Worm (Caenorhabditis elegans) whole organism, L1 larva: ENCODE measurements around the gene epn-1.

ENCODE experiments used
- C04F5.9 ChIP-seq: sonication (generic microtip); optimal IDR thresholded peaks from 2 replicates; lab custom pipeline; 2016; ENCODE audit warnings: missing genetic modification characterization, missing compliant biosample characterization
- C16A3.4 ChIP-seq: fragments of 150-350 bp; optimal IDR thresholded peaks from 2 replicates; lab custom pipeline; 2014; ENCODE audit warnings: missing biosample characterization, missing genetic modification characterization
- Y116A8C.19 ChIP-seq: sonication (generic microtip); optimal IDR thresholded peaks from 2 replicates; lab custom pipeline; 2016; ENCODE audit warnings: missing compliant biosample characterization, missing genetic modification characterization, borderline replicate concordance
- alr-1 ChIP-seq: fragments of 200-800 bp; sonication (Bioruptor generic); optimal IDR thresholded peaks from 2 replicates; lab custom pipeline; 2018; ENCODE audit warnings: borderline replicate concordance, mild to moderate bottlenecking, missing genetic modification characterization, missing compliant biosample characterization
- ceh-63 ChIP-seq: fragments of 200-800 bp; sonication (Bioruptor generic); optimal IDR thresholded peaks from 2 replicates; lab custom pipeline; 2018; ENCODE audit warnings: mild to moderate bottlenecking, missing genetic modification characterization, missing compliant biosample characterization
- ceh-8 ChIP-seq: fragments of 200-800 bp; sonication (Bioruptor generic); optimal IDR thresholded peaks from 2 replicates; lab custom pipeline; 2018; ENCODE audit warnings: mild to moderate bottlenecking, missing genetic modification characterization, moderate library complexity, missing compliant biosample characterization
- ceh-88 ChIP-seq: fragments of 200-800 bp; sonication (Bioruptor generic); IDR thresholded peaks from 2 replicates; pipeline ENCODE4 v1.3.6; 2022; ENCODE audit warnings: missing genetic modification characterization, missing compliant biosample characterization
- ceh-90 ChIP-seq: sonication (generic microtip); optimal IDR thresholded peaks from 2 replicates; lab custom pipeline; 2016; ENCODE audit warnings: missing genetic modification characterization, missing compliant biosample characterization
- ces-1 ChIP-seq: fragments of 150-350 bp; optimal IDR thresholded peaks from 2 replicates; lab custom pipeline; 2014; ENCODE audit warnings: missing biosample characterization, missing genetic modification reagents, missing genetic modification characterization
- efl-1 ChIP-seq, 4 experiments: fragments of 150-350 bp; optimal IDR thresholded peaks in 3 of 4; peaks in 1 of 4; 1 replicate in 1 of 4; 2 replicates in 3 of 4; lab custom pipeline; 2014; ENCODE audit warnings: missing biosample characterization in 2 of 4, missing genetic modification characterization in 2 of 4, missing genetic modification reagents in 2 of 4
- egl-13 ChIP-seq: sonication (generic microtip); optimal IDR thresholded peaks from 2 replicates; lab custom pipeline; 2016; ENCODE audit warnings: missing genotype, missing genetic modification reagents, missing genetic modification characterization, missing compliant biosample characterization
- egl-27 ChIP-seq, 2 experiments: fragments of 150-350 bp in 1 of 2; sonication (generic microtip); optimal IDR thresholded peaks; 3 replicates each; lab custom pipeline; 2017 to 2018; ENCODE audit warnings: missing biosample characterization in 2 of 2, missing genetic modification characterization in 2 of 2, missing genetic modification reagents in 2 of 2
- ets-5 ChIP-seq: fragments of 200-800 bp; sonication (Bioruptor generic); IDR thresholded peaks from 2 replicates; pipeline ENCODE4 v1.3.6; 2022; ENCODE audit warnings: missing genetic modification characterization, missing compliant biosample characterization
- fkh-4 ChIP-seq: sonication (generic microtip); optimal IDR thresholded peaks from 2 replicates; lab custom pipeline; 2016; ENCODE audit warnings: missing compliant biosample characterization, missing genetic modification characterization, borderline replicate concordance
- hlh-4 ChIP-seq: sonication (generic microtip); optimal IDR thresholded peaks from 2 replicates; lab custom pipeline; 2016; ENCODE audit warnings: mild to moderate bottlenecking, missing genetic modification characterization, missing compliant biosample characterization
- irx-1 ChIP-seq: sonication (generic microtip); optimal IDR thresholded peaks from 2 replicates; lab custom pipeline; 2016; ENCODE audit warnings: missing genetic modification characterization, missing compliant biosample characterization
- isw-1 ChIP-seq: fragments of 200-800 bp; sonication (Bioruptor generic); IDR thresholded peaks from 2 replicates; pipeline ENCODE4 v1.3.6; 2022; ENCODE audit warnings: missing genetic modification characterization, missing compliant biosample characterization
- lin-14 ChIP-seq: fragments of 200-800 bp; sonication (Bioruptor generic); optimal IDR thresholded peaks from 2 replicates; lab custom pipeline; 2018; ENCODE audit warnings: mild to moderate bottlenecking, missing genetic modification characterization, moderate library complexity, missing compliant biosample characterization
- lin-35 ChIP-seq, 2 experiments: fragments of 150-350 bp; optimal IDR thresholded peaks; 2 replicates each; lab custom pipeline; 2014; ENCODE audit warnings: missing biosample characterization in 2 of 2, missing genetic modification characterization in 2 of 2, missing genetic modification reagents in 2 of 2
- mdl-1 ChIP-seq, 2 experiments: fragments of 150-350 bp; optimal IDR thresholded peaks; 2 replicates each; lab custom pipeline; 2014 to 2017; ENCODE audit warnings: missing biosample characterization in 2 of 2, missing genetic modification characterization in 2 of 2, inconsistent platforms in 1 of 2
- nhr-12 ChIP-seq: sonication (generic microtip); optimal IDR thresholded peaks from 2 replicates; lab custom pipeline; 2017; ENCODE audit warnings: missing biosample characterization, missing genetic modification characterization
- nhr-20 ChIP-seq: sonication (generic microtip); optimal IDR thresholded peaks from 2 replicates; lab custom pipeline; 2016; ENCODE audit warnings: mild to moderate bottlenecking, missing genetic modification characterization, missing compliant biosample characterization
- nhr-237 ChIP-seq: fragments of 150-350 bp; optimal IDR thresholded peaks from 2 replicates; lab custom pipeline; 2014; ENCODE audit warnings: missing biosample characterization, missing genetic modification characterization
- nhr-47 ChIP-seq: sonication (generic microtip); optimal IDR thresholded peaks from 2 replicates; lab custom pipeline; 2016; ENCODE audit warnings: mild to moderate bottlenecking, missing genetic modification characterization, moderate library complexity, missing compliant biosample characterization
- nhr-71 ChIP-seq: sonication (generic microtip); optimal IDR thresholded peaks from 2 replicates; lab custom pipeline; 2016; ENCODE audit warnings: mild to moderate bottlenecking, missing genetic modification characterization, moderate library complexity, missing compliant biosample characterization
- nhr-76 ChIP-seq: sonication (generic microtip); optimal IDR thresholded peaks from 2 replicates; lab custom pipeline; 2017; ENCODE audit warnings: missing biosample characterization, missing genetic modification characterization
- nhr-77 ChIP-seq: fragments of 150-350 bp; optimal IDR thresholded peaks from 2 replicates; lab custom pipeline; 2014; ENCODE audit warnings: missing biosample characterization, missing genetic modification characterization
- nhr-85 ChIP-seq: sonication (generic microtip); peaks from one replicate; lab custom pipeline; 2016; ENCODE audit warnings: missing genetic modification characterization, inconsistent platforms, missing compliant biosample characterization
- nhr-90 ChIP-seq: sonication (generic microtip); optimal IDR thresholded peaks from 2 replicates; lab custom pipeline; 2016; ENCODE audit warnings: mild to moderate bottlenecking, missing genetic modification characterization, missing compliant biosample characterization; ENCODE audit not compliant: poor library complexity
- pqm-1 ChIP-seq: sonication (generic microtip); optimal IDR thresholded peaks from 3 replicates; lab custom pipeline; 2017; ENCODE audit warnings: missing biosample characterization, missing genetic modification characterization
- skn-1 ChIP-seq: fragments of 150-350 bp; optimal IDR thresholded peaks from 2 replicates; lab custom pipeline; 2014; ENCODE audit warnings: missing biosample characterization, missing genetic modification characterization
- snpc-4 ChIP-seq: fragments of 150-350 bp; optimal IDR thresholded peaks from 2 replicates; lab custom pipeline; 2014; ENCODE audit warnings: missing biosample characterization, missing genetic modification characterization
- snu-23 ChIP-seq: sonication (generic microtip); optimal IDR thresholded peaks from 2 replicates; lab custom pipeline; 2016; ENCODE audit warnings: missing genetic modification characterization, missing compliant biosample characterization
- sox-4 ChIP-seq: sonication (generic microtip); optimal IDR thresholded peaks from 2 replicates; lab custom pipeline; 2016; ENCODE audit warnings: missing genetic modification characterization, missing compliant biosample characterization
- sptf-1 ChIP-seq: fragments of 150-350 bp; optimal IDR thresholded peaks from 2 replicates; lab custom pipeline; 2014; ENCODE audit warnings: missing biosample characterization, missing genetic modification characterization
- sup-37 ChIP-seq: fragments of 200-800 bp; sonication (Bioruptor generic); optimal IDR thresholded peaks from 2 replicates; lab custom pipeline; 2018; ENCODE audit warnings: mild to moderate bottlenecking, missing genetic modification characterization, missing compliant biosample characterization
- swsn-7 ChIP-seq: sonication (generic microtip); optimal IDR thresholded peaks from 2 replicates; lab custom pipeline; 2016; ENCODE audit warnings: missing genetic modification characterization, missing compliant biosample characterization
- tbx-2 ChIP-seq: sonication (generic microtip); optimal IDR thresholded peaks from 2 replicates; lab custom pipeline; 2016; ENCODE audit warnings: missing genetic modification characterization, missing compliant biosample characterization
- tlp-1 ChIP-seq: fragments of 150-350 bp; optimal IDR thresholded peaks from 2 replicates; lab custom pipeline; 2014; ENCODE audit warnings: missing biosample characterization, missing genetic modification characterization
- unc-30 ChIP-seq: sonication (generic microtip); optimal IDR thresholded peaks from 2 replicates; lab custom pipeline; 2017; ENCODE audit warnings: missing biosample characterization, missing genetic modification characterization
- unc-62 ChIP-seq: fragments of 150-350 bp; optimal IDR thresholded peaks from 2 replicates; lab custom pipeline; 2014; ENCODE audit warnings: missing biosample characterization, missing genetic modification reagents, missing genetic modification characterization
- unc-86 ChIP-seq: sonication (generic microtip); optimal IDR thresholded peaks from 2 replicates; lab custom pipeline; 2016; ENCODE audit warnings: missing genetic modification characterization, missing compliant biosample characterization
- unc-98 ChIP-seq: fragments of 200-800 bp; sonication (Bioruptor generic); IDR thresholded peaks from 2 replicates; pipeline ENCODE4 v1.3.6; 2022; ENCODE audit warnings: missing genetic modification characterization, missing compliant biosample characterization
- vab-15 ChIP-seq: sonication (generic microtip); optimal IDR thresholded peaks from 2 replicates; lab custom pipeline; 2017; ENCODE audit warnings: missing genotype, mild to moderate bottlenecking, missing genetic modification characterization, missing compliant biosample characterization
- zag-1 ChIP-seq: fragments of 150-350 bp; optimal IDR thresholded peaks from 2 replicates; lab custom pipeline; 2014; ENCODE audit warnings: missing biosample characterization, missing genetic modification characterization
- zip-4 ChIP-seq: fragments of 200-800 bp; sonication (Bioruptor generic); optimal IDR thresholded peaks from 2 replicates; lab custom pipeline; 2018; ENCODE audit warnings: mild to moderate bottlenecking, missing genetic modification characterization, moderate library complexity, missing compliant biosample characterization
- ztf-11 ChIP-seq, 2 experiments: sonication (generic microtip); optimal IDR thresholded peaks; 2 replicates each; lab custom pipeline; 2016 to 2017; ENCODE audit warnings: missing genetic modification characterization in 2 of 2, missing biosample characterization in 1 of 2, missing compliant biosample characterization in 1 of 2

The epn-1 gene

ce11 chrX:14808796-14809195 is 9.5 kb downstream of the epn-1 start:
- TF ChIP-seq nhr-12 (no peak), irx-1 (tag; lab: Kevin White, UChicago) (no peak), egl-27 (tag; optimal IDR thresholded peaks at IDR 0.05; lab: Kevin White, UChicago) (no peak), fkh-4 (no peak), C04F5.9 (tag; lab: Kevin White, UChicago) (no peak), ztf-11 (tag; optimal IDR thresholded peaks at IDR 0.05; lab: Kevin White, UChicago) (no peak), sptf-1 (no peak), nhr-71 (tag; lab: Kevin White, UChicago) (peak; percentile 61), pqm-1 (tag; lab: Kevin White, UChicago) (no peak), tlp-1 (no peak), nhr-85 (peak; percentile 71), nhr-20 (no peak), hlh-4 (tag; lab: Kevin White, UChicago) (no peak), skn-1 (tag; lab: Kevin White, UChicago) (peak; percentile 23), unc-98 (GFP tag; lab: Robert Waterston, UW) (no peak), lin-35 (GFP tag; optimal IDR thresholded peaks at IDR 0.05; lab: Kevin White, UChicago) (peak in 1 of 2 experiments; percentile 9), nhr-47 (tag; lab: Kevin White, UChicago) (peak; percentile 8), efl-1 (optimal IDR thresholded peaks at IDR 0.05; lab: Kevin White, UChicago) (no peak), efl-1 (GFP tag; optimal IDR thresholded peaks at IDR 0.05 in 1 of 2; lab: Kevin White, UChicago) (peak in 1 of 2 experiments; percentile 12), nhr-90 (tag; lab: Kevin White, UChicago) (peak; percentile 31)
- TF ChIP-seq, all 84 proteins: peak for 7

ce11 chrX:14806936-14807335 is 11.4 kb downstream of the epn-1 start, which contains the start of gene F42D1.4:
Gene F42D1.4 (plus strand): TSS chrX:14807236.
- TF ChIP-seq egl-13 (no peak), pqm-1 (tag; lab: Kevin White, UChicago) (no peak), mdl-1 (tag; optimal IDR thresholded peaks at IDR 0.05; lab: Kevin White, UChicago) (no peak), unc-30 (tag; lab: Kevin White, UChicago) (no peak), ceh-63 (no peak), egl-27 (tag; optimal IDR thresholded peaks at IDR 0.05; lab: Kevin White, UChicago) (no peak), sox-4 (tag; lab: Kevin White, UChicago) (no peak), vab-15 (tag; lab: Kevin White, UChicago) (no peak), alr-1 (tag; lab: Kevin White, UChicago) (no peak)

ce11 chrX:14805746-14806145 is 12.6 kb downstream of the epn-1 start:
- TF ChIP-seq ets-5 (GFP tag; lab: Robert Waterston, UW) (no peak), snpc-4 (peak; percentile 16), zip-4 (GFP tag; lab: Kevin White, UChicago) (no peak)

ce11 chrX:14804706-14805105 is 13.6 kb downstream of the epn-1 start:
- TF ChIP-seq ces-1 (GFP tag; lab: Kevin White, UChicago) (no peak), snu-23 (GFP tag; lab: Kevin White, UChicago) (peak; percentile 41), nhr-237 (no peak), isw-1 (GFP tag; lab: Robert Waterston, UW) (no peak), nhr-90 (tag; lab: Kevin White, UChicago) (peak; percentile 54), nhr-76 (tag; lab: Kevin White, UChicago) (no peak), ceh-90 (tag; lab: Kevin White, UChicago) (no peak), tbx-2 (peak; percentile 24), nhr-77 (tag; lab: Kevin White, UChicago) (peak; percentile 20), ceh-88 (GFP tag; lab: Robert Waterston, UW) (no peak), skn-1 (tag; lab: Kevin White, UChicago) (peak; percentile 19), swsn-7 (tag; lab: Kevin White, UChicago) (peak; percentile 23), sup-37 (GFP tag; lab: Kevin White, UChicago) (no peak), lin-14 (GFP tag; lab: Kevin White, UChicago) (peak; percentile 43), unc-62 (GFP tag; lab: Kevin White, UChicago) (no peak), ceh-8 (no peak), zag-1 (tag; lab: Kevin White, UChicago) (no peak), sox-4 (tag; lab: Kevin White, UChicago) (no peak), Y116A8C.19 (tag; lab: Kevin White, UChicago) (no peak), unc-86 (tag; lab: Kevin White, UChicago) (no peak), ztf-11 (tag; optimal IDR thresholded peaks at IDR 0.05; lab: Kevin White, UChicago) (no peak), nhr-47 (tag; lab: Kevin White, UChicago) (peak; percentile 51), nhr-20 (peak; percentile 37), C16A3.4 (tag; lab: Kevin White, UChicago) (peak; percentile 39), pqm-1 (tag; lab: Kevin White, UChicago) (no peak)
